Worm (Caenorhabditis elegans) whole organism, young adult: ENCODE results near the gene nas-21.

Experiments
- F10E7.11 ChIP-seq: sonication (generic microtip); optimal IDR thresholded peaks from 2 replicates; lab custom pipeline; 2017; ENCODE audit warnings: mild to moderate bottlenecking, missing genetic modification characterization, moderate library complexity, missing compliant biosample characterization
- F22D6.2 ChIP-seq: sonication (generic microtip); optimal IDR thresholded peaks from 2 replicates; lab custom pipeline; 2016; ENCODE audit warnings: mild to moderate bottlenecking, missing genetic modification characterization, missing compliant biosample characterization
- F57C9.4 ChIP-seq: sonication (generic microtip); optimal IDR thresholded peaks from 2 replicates; lab custom pipeline; 2017; ENCODE audit warnings: mild to moderate bottlenecking, missing genetic modification characterization, missing compliant biosample characterization
- T07F8.4 ChIP-seq: sonication (generic microtip); optimal IDR thresholded peaks from 2 replicates; lab custom pipeline; 2016; ENCODE audit warnings: mild to moderate bottlenecking, missing genetic modification characterization, moderate library complexity, missing compliant biosample characterization
- T26A5.8 ChIP-seq: sonication (generic microtip); optimal IDR thresholded peaks from 2 replicates; lab custom pipeline; 2016; ENCODE audit warnings: missing genetic modification characterization, missing compliant biosample characterization
- Y95B8A.8 ChIP-seq: fragments of 200-800 bp; sonication (Bioruptor generic); IDR thresholded peaks from 2 replicates; pipeline ENCODE4 v1.3.6; 2022; ENCODE audit warnings: missing genetic modification reagents, missing genetic modification characterization, missing compliant biosample characterization
- aptf-3 ChIP-seq: fragments of 200-800 bp; sonication (Bioruptor generic); IDR thresholded peaks from 2 replicates; pipeline ENCODE4 v1.3.6; 2022; ENCODE audit warnings: missing genetic modification characterization, missing compliant biosample characterization
- athp-1 ChIP-seq: sonication (generic microtip); optimal IDR thresholded peaks from 2 replicates; lab custom pipeline; 2017; ENCODE audit warnings: mild to moderate bottlenecking, missing genetic modification characterization, missing compliant biosample characterization
- attf-3 ChIP-seq: fragments of 200-800 bp; sonication (Bioruptor generic); conservative IDR thresholded peaks from 2 replicates; pipeline ENCODE4 v1.3.6; 2022; ENCODE audit warnings: missing genetic modification reagents, missing genetic modification characterization, missing compliant biosample characterization
- attf-6 ChIP-seq: fragments of 200-800 bp; sonication (Bioruptor generic); IDR thresholded peaks from 2 replicates; pipeline ENCODE4 v1.3.6; 2022; ENCODE audit warnings: missing genetic modification reagents, missing genetic modification characterization, missing compliant biosample characterization
- bed-2 ChIP-seq: fragments of 200-800 bp; sonication (Bioruptor generic); IDR thresholded peaks from 2 replicates; pipeline ENCODE4 v1.3.6; 2022; ENCODE audit warnings: missing genetic modification reagents, missing genetic modification characterization, missing compliant biosample characterization
- cebp-2 ChIP-seq: fragments of 200-800 bp; sonication (Bioruptor generic); IDR thresholded peaks from 2 replicates; pipeline ENCODE4 v1.3.6; 2022; ENCODE audit warnings: missing genetic modification characterization, missing compliant biosample characterization
- ceh-100 ChIP-seq: fragments of 200-800 bp; sonication (Bioruptor generic); IDR thresholded peaks from 2 replicates; pipeline ENCODE4 v1.3.6; 2022; ENCODE audit warnings: missing genetic modification reagents, missing genetic modification characterization, missing compliant biosample characterization
- ceh-79 ChIP-seq: sonication (generic microtip); optimal IDR thresholded peaks from 2 replicates; lab custom pipeline; 2017; ENCODE audit warnings: mild to moderate bottlenecking, missing genetic modification characterization, missing compliant biosample characterization
- ceh-91 ChIP-seq: fragments of 200-800 bp; sonication (Bioruptor generic); IDR thresholded peaks from 2 replicates; pipeline ENCODE4 v1.3.6; 2022; ENCODE audit warnings: missing genetic modification reagents, missing genetic modification characterization, missing compliant biosample characterization
- die-1 ChIP-seq: sonication (generic microtip); optimal IDR thresholded peaks from 2 replicates; lab custom pipeline; 2016; ENCODE audit warnings: missing genotype, mild to moderate bottlenecking, missing genetic modification characterization, missing compliant biosample characterization
- dox-1 ChIP-seq: fragments of 200-800 bp; sonication (Bioruptor generic); IDR thresholded peaks from 2 replicates; pipeline ENCODE4 v1.3.6; 2022; ENCODE audit warnings: missing genetic modification reagents, missing genetic modification characterization, missing compliant biosample characterization
- dpl-1 ChIP-seq: fragments of 150-350 bp; optimal IDR thresholded peaks from 2 replicates; lab custom pipeline; 2014; ENCODE audit warnings: missing biosample characterization, missing genetic modification reagents, missing genetic modification characterization
- egl-44 ChIP-seq: fragments of 200-800 bp; sonication (Bioruptor generic); IDR thresholded peaks from 2 replicates; pipeline ENCODE4 v1.3.6; 2022; ENCODE audit warnings: missing genetic modification reagents, missing genetic modification characterization, missing compliant biosample characterization
- egrh-3 ChIP-seq: fragments of 200-800 bp; sonication (Bioruptor generic); IDR thresholded peaks from 2 replicates; pipeline ENCODE4 v1.3.6; 2022; ENCODE audit warnings: missing genetic modification reagents, missing genetic modification characterization, missing compliant biosample characterization
- hmg-1.2 ChIP-seq: fragments of 200-800 bp; sonication (Bioruptor generic); IDR thresholded peaks from 2 replicates; pipeline ENCODE4 v1.3.6; 2022; ENCODE audit warnings: missing genetic modification reagents, missing genetic modification characterization, missing compliant biosample characterization
- hrde-1 ChIP-seq: sonication (generic microtip); optimal IDR thresholded peaks from 2 replicates; lab custom pipeline; 2016; ENCODE audit warnings: missing genetic modification characterization, mild to moderate bottlenecking, missing compliant biosample characterization, moderate library complexity, missing genotype, missing genetic modification reagents, borderline replicate concordance
- hsf-1 ChIP-seq: fragments of 200-800 bp; sonication (Bioruptor generic); IDR thresholded peaks from 2 replicates; pipeline ENCODE4 v1.3.6; 2022; ENCODE audit warnings: missing genetic modification reagents, missing genetic modification characterization, missing compliant biosample characterization
- let-607 ChIP-seq, 2 experiments: fragments of 200-800 bp in 1 of 2; sonication (Bioruptor generic) in 1 of 2; sonication (generic microtip) in 1 of 2; optimal IDR thresholded peaks; 2 replicates each; lab custom pipeline; 2016 to 2018; ENCODE audit warnings: mild to moderate bottlenecking in 2 of 2, missing compliant biosample characterization in 2 of 2, missing genetic modification characterization in 2 of 2, moderate library complexity in 2 of 2, missing genotype in 1 of 2
- lin-40 ChIP-seq: sonication (generic microtip); optimal IDR thresholded peaks from 2 replicates; lab custom pipeline; 2016; ENCODE audit warnings: missing genetic modification characterization, mild to moderate bottlenecking, missing compliant biosample characterization, missing genotype, missing genetic modification reagents
- nhr-120 ChIP-seq: fragments of 200-800 bp; sonication (Bioruptor generic); IDR thresholded peaks from 2 replicates; pipeline ENCODE4 v1.3.6; 2022; ENCODE audit warnings: missing genetic modification characterization, missing compliant biosample characterization
- nhr-90 ChIP-seq: sonication (generic microtip); optimal IDR thresholded peaks from 2 replicates; lab custom pipeline; 2016; ENCODE audit warnings: missing genotype, mild to moderate bottlenecking, missing genetic modification characterization, missing compliant biosample characterization
- pha-4 ChIP-seq: fragments of 150-350 bp; sonication (generic microtip); optimal IDR thresholded peaks from 2 replicates; lab custom pipeline; 2014; ENCODE audit warnings: missing biosample characterization, missing genetic modification reagents, missing genetic modification characterization
- rcor-1 ChIP-seq: fragments of 200-800 bp; sonication (Bioruptor generic); IDR thresholded peaks from 2 replicates; pipeline ENCODE4 v1.3.6; 2022; ENCODE audit warnings: missing genetic modification reagents, missing genetic modification characterization, missing compliant biosample characterization
- rpc-1 ChIP-seq, 2 experiments: fragments of 150-350 bp in 1 of 2; sonication (generic microtip) in 1 of 2; optimal IDR thresholded peaks; 2 replicates each; lab custom pipeline; 2014 to 2018; ENCODE audit warnings: missing biosample characterization in 1 of 2, missing genetic modification characterization in 1 of 2, missing genetic modification reagents in 1 of 2, missing genotype in 1 of 2
- snpc-1.1 ChIP-seq: sonication (generic microtip); optimal IDR thresholded peaks from 2 replicates; lab custom pipeline; 2017; ENCODE audit warnings: missing genetic modification characterization, mild to moderate bottlenecking, missing compliant biosample characterization, antibody characterized with exemption, moderate library complexity, missing genotype, missing genetic modification reagents; ENCODE audit not compliant: insufficient read depth
- snpc-4 ChIP-seq, 5 experiments: fragments of 150-350 bp in 1 of 5; sonication (generic microtip) in 4 of 5; optimal IDR thresholded peaks; 2 replicates each; lab custom pipeline; 2014 to 2018; ENCODE audit warnings: missing genetic modification characterization in 5 of 5, missing biosample characterization in 3 of 5, antibody characterized with exemption in 2 of 5, mild to moderate bottlenecking in 2 of 5, missing compliant biosample characterization in 2 of 5, missing genotype in 2 of 5, moderate library complexity in 2 of 5, missing genetic modification reagents in 1 of 5
- somi-1 ChIP-seq: fragments of 200-800 bp; sonication (Bioruptor generic); optimal IDR thresholded peaks from 2 replicates; lab custom pipeline; 2018; ENCODE audit warnings: mild to moderate bottlenecking, missing genetic modification characterization, missing compliant biosample characterization
- unc-130 ChIP-seq: sonication (generic microtip); optimal IDR thresholded peaks from 2 replicates; lab custom pipeline; 2016; ENCODE audit warnings: missing genetic modification reagents, missing genetic modification characterization, missing compliant biosample characterization
- unc-62 ChIP-seq: fragments of 150-350 bp; optimal IDR thresholded peaks from 2 replicates; lab custom pipeline; 2014; ENCODE audit warnings: missing biosample characterization, missing genetic modification reagents, missing genetic modification characterization
- ztf-22 ChIP-seq: fragments of 200-800 bp; sonication (Bioruptor generic); optimal IDR thresholded peaks from 2 replicates; lab custom pipeline; 2018; ENCODE audit warnings: mild to moderate bottlenecking, missing genetic modification characterization, moderate library complexity, missing compliant biosample characterization

nas-21 gene

ce11 chrV:11472209-11472608, at the start of gene nas-21, which contains the start of gene nas-20:
Gene nas-21 (plus strand): TSS chrV:11472564.
Gene nas-20 (minus strand): TSS chrV:11472309.
- TF ChIP-seq egl-44 (no peak), Y95B8A.8 (GFP tag; lab: Robert Waterston, UW) (no peak), nhr-120 (no peak), F22D6.2 (tag; lab: Kevin White, UChicago) (no peak), rpc-1 (optimal IDR thresholded peaks at IDR 0.05; lab: Kevin White, UChicago) (no peak), rpc-1 (tag; optimal IDR thresholded peaks at IDR 0.05; lab: Kevin White, UChicago) (no peak), dpl-1 (no peak), unc-62 (GFP tag; lab: Kevin White, UChicago) (no peak), lin-40 (no peak), rcor-1 (GFP tag; lab: Robert Waterston, UW) (no peak), snpc-4 (GFP tag; optimal IDR thresholded peaks at IDR 0.05; lab: Kevin White, UChicago) (no peak), snpc-4 (tag; optimal IDR thresholded peaks at IDR 0.05; lab: Kevin White, UChicago) (no peak), bed-2 (no peak), attf-6 (GFP tag; lab: Robert Waterston, UW) (no peak), let-607 (tag; optimal IDR thresholded peaks at IDR 0.05; lab: Kevin White, UChicago) (no peak), pha-4 (tag; lab: Kevin White, UChicago) (no peak), snpc-1.1 (tag; lab: Kevin White, UChicago) (no peak), cebp-2 (GFP tag; lab: Robert Waterston, UW) (no peak)

DNA sequence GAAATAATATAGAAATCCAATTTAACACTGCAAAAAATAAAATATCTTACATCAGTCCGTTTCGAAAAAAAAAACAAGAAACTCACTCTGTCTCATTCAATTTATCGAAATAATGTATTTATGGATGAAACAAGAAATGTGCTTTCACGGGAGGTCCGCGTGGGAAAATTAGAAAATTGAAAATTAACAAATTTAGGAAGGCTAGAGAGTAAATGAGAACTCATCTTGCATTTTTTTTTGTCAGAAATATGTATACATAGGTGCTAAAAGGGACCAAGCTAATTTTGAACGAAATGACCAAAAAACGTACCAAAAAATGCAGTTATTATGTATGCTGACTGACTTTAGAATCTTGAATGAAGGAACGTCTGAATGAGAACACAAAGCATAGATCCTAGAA, 47.8 kb upstream of the nas-21 start, which contains the start of gene T26H10.2:
TSS of gene T26H10.2 (minus strand) at position 101 of the 400 bp plus-strand sequence.
- TF ChIP-seq attf-3 (GFP tag; lab: Robert Waterston, UW) (no peak), hsf-1 (no peak), F10E7.11 (tag; lab: Kevin White, UChicago) (no peak)
- TF ChIP-seq, all 124 proteins: peak for 0

DNA sequence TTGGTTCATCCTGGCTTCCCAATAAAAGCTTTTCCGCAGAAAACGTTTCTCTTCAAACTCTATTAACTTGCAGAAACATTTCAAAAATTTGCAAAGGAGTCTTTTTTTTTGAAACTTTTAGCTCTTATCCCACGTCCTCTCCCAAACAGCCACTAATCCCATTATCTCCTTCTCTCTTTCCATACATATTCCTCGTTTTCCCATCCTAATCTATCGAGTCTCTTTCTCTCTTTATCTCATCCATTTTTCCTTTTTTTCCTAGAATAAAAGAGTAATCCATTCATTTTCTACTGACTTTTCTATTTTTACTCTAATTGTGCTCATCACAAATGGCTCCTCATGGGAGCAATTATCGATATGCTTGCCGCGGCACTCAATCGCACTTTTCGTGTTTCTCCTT, 43.6 kb upstream of the nas-21 start:
- TF ChIP-seq dox-1 (GFP tag; lab: Robert Waterston, UW) (no peak), athp-1 (tag; lab: Kevin White, UChicago) (no peak)
- TF ChIP-seq, all 124 proteins: peak for 0

ce11 chrV:11430823-11431222, 41.5 kb upstream of the nas-21 start:
- TF ChIP-seq ztf-22 (GFP tag; lab: Kevin White, UChicago), result no peak
- no peak for TF ChIP-seq egrh-3 (GFP tag; lab: Robert Waterston, UW)
- no peak for TF ChIP-seq aptf-3
- TF ChIP-seq hsf-1, result no peak
- no peak for TF ChIP-seq T26A5.8
- TF ChIP-seq hmg-1.2 (GFP tag; lab: Robert Waterston, UW), result no peak
- no peak for TF ChIP-seq ceh-91 (GFP tag; lab: Robert Waterston, UW)
- TF ChIP-seq somi-1, result no peak
- no peak for TF ChIP-seq die-1 (tag; lab: Kevin White, UChicago)
- no peak for TF ChIP-seq ceh-79 (tag; lab: Kevin White, UChicago)
- TF ChIP-seq T07F8.4 (tag; lab: Kevin White, UChicago), result no peak
- no peak for TF ChIP-seq unc-130 (GFP tag; lab: Kevin White, UChicago)
- no peak for TF ChIP-seq ceh-100 (GFP tag; lab: Robert Waterston, UW)
- TF ChIP-seq hrde-1, result no peak
- TF ChIP-seq F57C9.4, result no peak
- TF ChIP-seq nhr-90 (tag; lab: Kevin White, UChicago), result no peak
